Fruit fly (Drosophila melanogaster): ENCODE data around the gene rsh.

Gene rsh

dm6 chrX:13055228-13055627 lies 66.8 kb downstream of the rsh start, which contains the start of gene CG12715:
TSS of gene CG12715 (minus strand) at chrX:13055328.
- TF ChIP-seq Hmx (GFP tag; optimal IDR thresholded peaks at IDR 0.05) (no peak), CG15514 (GFP tag; optimal IDR thresholded peaks at IDR 0.05) (no peak), tna (GFP tag; IDR thresholded peaks at IDR 0.05; ENCODE audit: partially characterized antibody) (no peak), Neu2 (GFP tag; optimal IDR thresholded peaks at IDR 0.05; ENCODE audit: borderline replicate concordance) (no peak), CG31365 (tag; optimal IDR thresholded peaks at IDR 0.05) (no peak), Pdp1 (GFP tag; optimal IDR thresholded peaks at IDR 0.05) (no peak), CG17829 (tag; optimal IDR thresholded peaks at IDR 0.05) (no peak), ash1 (GFP tag; optimal IDR thresholded peaks at IDR 0.05) (no peak), crol (GFP tag; IDR thresholded peaks at IDR 0.05) (no peak), bcd (GFP tag; optimal IDR thresholded peaks at IDR 0.05) (no peak), ro (GFP tag; IDR thresholded peaks at IDR 0.05) (no peak), Nf-YA (GFP tag; IDR thresholded peaks at IDR 0.05) (no peak), CG5953 (GFP tag; IDR thresholded peaks at IDR 0.05) (no peak), CG16863 (GFP tag; optimal IDR thresholded peaks at IDR 0.05) (no peak), jigr1 (GFP tag; IDR thresholded peaks at IDR 0.05) (no peak), CG6813 (GFP tag; optimal IDR thresholded peaks at IDR 0.05) (no peak)

dm6 chrX:13087333-13087828 lies 99.0 kb downstream of the rsh start:
- TF ChIP-seq CG4707 (GFP tag; optimal IDR thresholded peaks at IDR 0.05) (peak; percentile 48), Elba2 (GFP tag; optimal IDR thresholded peaks at IDR 0.05) (peak; percentile 91), Side (GFP tag; optimal IDR thresholded peaks at IDR 0.05) (no peak), Aef1 (GFP tag; IDR thresholded peaks at IDR 0.05) (peak; percentile 51; the same call in 2 of the 3 replicates), Adf1 (GFP tag; IDR thresholded peaks at IDR 0.05) (peak; percentile 6; the same call in 1 of the 2 replicates), Med (GFP tag) (peak; percentile 76), Eip74EF (GFP tag; optimal IDR thresholded peaks at IDR 0.05) (peak in 1 of 2 experiments; percentile 67), CG4360 (GFP tag; IDR thresholded peaks at IDR 0.05) (peak; percentile 67), Vsx1 (GFP tag; optimal IDR thresholded peaks at IDR 0.05) (peak; percentile 60), CG17359 (tag; optimal IDR thresholded peaks at IDR 0.05) (no peak), sd (tag; optimal IDR thresholded peaks at IDR 0.05) (peak; percentile 10), Atf6 (GFP tag; IDR thresholded peaks at IDR 0.05) (0 out of 2 replicates have a peak, but pooled peaks have one; percentile 8), dati (GFP tag; IDR thresholded peaks at IDR 0.05) (no peak), Bgb (GFP tag; IDR thresholded peaks at IDR 0.05; ENCODE audit: partially characterized antibody) (peak; percentile 20; the same call in 1 of the 2 replicates), bigmax (GFP tag; optimal IDR thresholded peaks at IDR 0.05) (no peak), lilli (GFP tag; optimal IDR thresholded peaks at IDR 0.05) (no peak), caup (GFP tag; optimal IDR thresholded peaks at IDR 0.05; ENCODE audit: severe bottlenecking) (peak; percentile 12), CG10543 (GFP tag; optimal IDR thresholded peaks at IDR 0.05) (peak; percentile 11), CG34376 (GFP tag; optimal IDR thresholded peaks at IDR 0.05) (peak; percentile 63), cad (GFP tag; optimal IDR thresholded peaks at IDR 0.05) (no peak), CG32532 (GFP tag; IDR thresholded peaks at IDR 0.05) (peak; percentile 44; the same call in 1 of the 2 replicates), CG3847 (GFP tag; IDR thresholded peaks at IDR 0.05) (0 out of 2 replicates have a peak, but pooled peaks have one; percentile 19), p53 (GFP tag; optimal IDR thresholded peaks at IDR 0.05) (no peak), rib (GFP tag; IDR thresholded peaks at IDR 0.05) (0 out of 2 replicates have a peak, but pooled peaks have one; percentile 31), mirr (GFP tag; optimal IDR thresholded peaks at IDR 0.05) (peak; percentile 84), CG11093 (GFP tag; IDR thresholded peaks at IDR 0.05) (no peak), Trl (optimal IDR thresholded peaks at IDR 0.05) (peak; percentile 48 to 83), Trl (GFP tag; optimal IDR thresholded peaks at IDR 0.05) (no peak), Atf-2 (GFP tag; optimal IDR thresholded peaks at IDR 0.05) (no peak), Fer3 (tag; optimal IDR thresholded peaks at IDR 0.05) (peak; percentile 18), sob (GFP tag; IDR thresholded peaks at IDR 0.05) (peak; percentile 47; the same call in 1 of the 2 replicates), B-H2 (GFP tag; optimal IDR thresholded peaks at IDR 0.05) (peak; percentile 36), CG17385 (GFP tag; optimal IDR thresholded peaks at IDR 0.05) (peak; percentile 79), Gug (GFP tag; IDR thresholded peaks at IDR 0.05) (no peak)
